Worm (Caenorhabditis elegans) whole organism, young adult: ENCODE results near the gene inpp-4B.

Source experiments
- F33H1.4 ChIP-seq: fragments of 200-800 bp; sonication (Bioruptor generic); IDR thresholded peaks from 2 replicates; pipeline ENCODE4 v1.3.6; 2022; ENCODE audit warnings: missing genetic modification reagents, missing genetic modification characterization, missing compliant biosample characterization
- F52B5.7 ChIP-seq: sonication (generic microtip); optimal IDR thresholded peaks from 2 replicates; lab custom pipeline; 2016; ENCODE audit warnings: mild to moderate bottlenecking, missing genetic modification characterization, missing compliant biosample characterization
- T07F8.4 ChIP-seq: sonication (generic microtip); optimal IDR thresholded peaks from 2 replicates; lab custom pipeline; 2016; ENCODE audit warnings: mild to moderate bottlenecking, missing genetic modification characterization, moderate library complexity, missing compliant biosample characterization
- Y67H2A.10 ChIP-seq: fragments of 200-800 bp; sonication (Bioruptor generic); conservative IDR thresholded peaks from 2 replicates; pipeline ENCODE4 v1.3.6; 2022; ENCODE audit warnings: missing genetic modification reagents, missing genetic modification characterization, missing compliant biosample characterization
- aptf-3 ChIP-seq: fragments of 200-800 bp; sonication (Bioruptor generic); IDR thresholded peaks from 2 replicates; pipeline ENCODE4 v1.3.6; 2022; ENCODE audit warnings: missing genetic modification characterization, missing compliant biosample characterization
- cebp-1 ChIP-seq, 2 experiments: fragments of 200-800 bp in 1 of 2; sonication (Bioruptor generic) in 1 of 2; sonication (generic microtip) in 1 of 2; IDR thresholded peaks in 1 of 2; optimal IDR thresholded peaks in 1 of 2; 2 replicates each; pipeline versions ENCODE4 v1.3.6 to Lab custom; 2017 to 2022; ENCODE audit warnings: missing compliant biosample characterization in 2 of 2, missing genetic modification characterization in 2 of 2, mild to moderate bottlenecking in 1 of 2, missing genetic modification reagents in 1 of 2, moderate library complexity in 1 of 2
- cebp-2 ChIP-seq: fragments of 200-800 bp; sonication (Bioruptor generic); IDR thresholded peaks from 2 replicates; pipeline ENCODE4 v1.3.6; 2022; ENCODE audit warnings: missing genetic modification characterization, missing compliant biosample characterization
- nfya-1 ChIP-seq: sonication (generic microtip); optimal IDR thresholded peaks from 2 replicates; lab custom pipeline; 2017; ENCODE audit warnings: antibody characterized with exemption, missing compliant biosample characterization, missing genetic modification characterization, borderline replicate concordance; ENCODE audit not compliant: insufficient read depth
- rpc-1 ChIP-seq, 2 experiments: fragments of 150-350 bp in 1 of 2; sonication (generic microtip) in 1 of 2; optimal IDR thresholded peaks; 2 replicates each; lab custom pipeline; 2014 to 2018; ENCODE audit warnings: missing biosample characterization in 1 of 2, missing genetic modification characterization in 1 of 2, missing genetic modification reagents in 1 of 2, missing genotype in 1 of 2
- snpc-1.1 ChIP-seq: sonication (generic microtip); optimal IDR thresholded peaks from 2 replicates; lab custom pipeline; 2017; ENCODE audit warnings: missing genetic modification characterization, mild to moderate bottlenecking, missing compliant biosample characterization, antibody characterized with exemption, moderate library complexity, missing genotype, missing genetic modification reagents; ENCODE audit not compliant: insufficient read depth
- snpc-4 ChIP-seq, 5 experiments: fragments of 150-350 bp in 1 of 5; sonication (generic microtip) in 4 of 5; optimal IDR thresholded peaks; 2 replicates each; lab custom pipeline; 2014 to 2018; ENCODE audit warnings: missing genetic modification characterization in 5 of 5, missing biosample characterization in 3 of 5, antibody characterized with exemption in 2 of 5, mild to moderate bottlenecking in 2 of 5, missing compliant biosample characterization in 2 of 5, missing genotype in 2 of 5, moderate library complexity in 2 of 5, missing genetic modification reagents in 1 of 5
- tlf-1 ChIP-seq: fragments of 200-800 bp; sonication (Bioruptor generic); optimal IDR thresholded peaks from 2 replicates; lab custom pipeline; 2018; ENCODE audit warnings: mild to moderate bottlenecking, missing genetic modification characterization, missing compliant biosample characterization
- zfh-2 ChIP-seq: fragments of 200-800 bp; sonication (Bioruptor generic); conservative IDR thresholded peaks from 2 replicates; pipeline ENCODE4 v1.3.6; 2022; ENCODE audit warnings: missing genetic modification reagents, missing genetic modification characterization, missing compliant biosample characterization

DNA sequence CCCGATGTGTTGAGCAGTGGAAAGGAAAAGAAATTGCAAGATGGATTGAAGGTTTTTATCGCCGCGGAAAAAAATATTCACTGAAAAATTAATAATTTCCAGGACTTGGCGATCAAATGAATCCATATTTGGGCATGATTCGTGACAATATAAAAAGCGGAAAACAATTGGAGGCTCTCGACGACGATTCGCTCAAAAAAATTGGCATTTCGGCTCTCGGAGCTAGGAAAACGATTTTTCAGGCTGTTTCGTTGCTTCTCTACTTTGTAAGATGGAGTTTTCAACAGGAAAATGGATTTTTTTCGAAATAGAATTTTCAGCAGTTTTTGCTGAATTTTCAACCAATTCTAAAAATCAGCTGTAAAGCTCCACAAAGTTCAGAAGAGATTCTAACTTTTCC lies 5.1 kb upstream of the inpp-4B start:
- TF ChIP-seq zfh-2 (GFP tag; lab: Robert Waterston, UW) (no peak), rpc-1 (optimal IDR thresholded peaks at IDR 0.05; lab: Kevin White, UChicago) (no peak), rpc-1 (tag; optimal IDR thresholded peaks at IDR 0.05; lab: Kevin White, UChicago) (no peak), Y67H2A.10 (GFP tag; lab: Robert Waterston, UW) (no peak), aptf-3 (no peak), tlf-1 (GFP tag; lab: Kevin White, UChicago) (no peak), snpc-4 (GFP tag; optimal IDR thresholded peaks at IDR 0.05; lab: Kevin White, UChicago) (no peak), snpc-4 (tag; optimal IDR thresholded peaks at IDR 0.05; lab: Kevin White, UChicago) (no peak), F52B5.7 (tag; lab: Kevin White, UChicago) (no peak), nfya-1 (tag; lab: Kevin White, UChicago) (no peak), snpc-1.1 (tag; lab: Kevin White, UChicago) (no peak), cebp-2 (GFP tag; lab: Robert Waterston, UW) (no peak), F33H1.4 (GFP tag; lab: Robert Waterston, UW) (no peak), cebp-1 (GFP tag; IDR thresholded peaks at IDR 0.05; lab: Robert Waterston, UW) (no peak), cebp-1 (tag; optimal IDR thresholded peaks at IDR 0.05; lab: Kevin White, UChicago) (no peak), T07F8.4 (no peak)
